Fruit fly (Drosophila melanogaster) whole organism, pupa: ENCODE data around the gene CG5934.
A peak's percentile ranks its signal among the peaks of the same experiment; 100 is the strongest.

Source experiments
- CG10348 ChIP-seq: fragments of 200-800 bp; sonication (Bioruptor generic); IDR thresholded peaks from 2 replicates; pipeline ENCODE4 v1.3.6; 2022; ENCODE audit warnings: missing biosample characterization, missing genetic modification characterization
- CG12605 ChIP-seq: fragments of 200-800 bp; sonication (Bioruptor generic); IDR thresholded peaks from 2 replicates; pipeline ENCODE4 v1.3.6; 2022; ENCODE audit warnings: missing biosample characterization, missing genetic modification characterization
- CG13204 ChIP-seq: fragments of 200-800 bp; sonication (Bioruptor generic); optimal IDR thresholded peaks from 2 replicates; lab custom pipeline; 2018; ENCODE audit warnings: missing biosample characterization, mild to moderate bottlenecking, missing genetic modification characterization, moderate library complexity
- CG14655 ChIP-seq: fragments of 200-800 bp; sonication (Bioruptor generic); optimal IDR thresholded peaks from 3 replicates; lab custom pipeline; 2017; ENCODE audit warnings: mild to moderate bottlenecking, missing biosample characterization, missing genetic modification reagents, missing genetic modification characterization
- CG15710 ChIP-seq: fragments of 200-800 bp; sonication (Bioruptor generic); optimal IDR thresholded peaks from 2 replicates; lab custom pipeline; 2018; ENCODE audit warnings: missing biosample characterization, mild to moderate bottlenecking, missing genetic modification characterization, moderate library complexity
- CG17806 ChIP-seq: fragments of 200-800 bp; sonication (Bioruptor generic); optimal IDR thresholded peaks from 2 replicates; lab custom pipeline; 2018; ENCODE audit warnings: missing biosample characterization, mild to moderate bottlenecking, missing genetic modification characterization, moderate library complexity
- CG32121 ChIP-seq: fragments of 200-800 bp; sonication (Bioruptor generic); IDR thresholded peaks from 2 replicates; pipeline ENCODE4 v1.3.6; 2022; ENCODE audit warnings: missing biosample characterization, missing genetic modification characterization
- CG34367 ChIP-seq: fragments of 200-800 bp; sonication (Bioruptor generic); optimal IDR thresholded peaks from 2 replicates; lab custom pipeline; 2018; ENCODE audit warnings: missing biosample characterization, mild to moderate bottlenecking, missing genetic modification characterization
- CG4496 ChIP-seq: fragments of 200-800 bp; sonication (Bioruptor generic); IDR thresholded peaks from 3 replicates; pipeline ENCODE4 v1.3.6; 2022; ENCODE audit warnings: missing biosample characterization, missing genetic modification characterization
- CG8159 ChIP-seq: fragments of 200-800 bp; sonication (Bioruptor generic); optimal IDR thresholded peaks from 3 replicates; lab custom pipeline; 2018; ENCODE audit warnings: missing biosample characterization, mild to moderate bottlenecking, missing genetic modification characterization, moderate library complexity
- CG8301 ChIP-seq: fragments of 200-800 bp; sonication (Bioruptor generic); optimal IDR thresholded peaks from 2 replicates; lab custom pipeline; 2018; ENCODE audit warnings: missing biosample characterization, mild to moderate bottlenecking, missing genetic modification characterization
- CG9948 ChIP-seq: fragments of 200-800 bp; sonication (Bioruptor generic); optimal IDR thresholded peaks from 2 replicates; lab custom pipeline; 2018; ENCODE audit warnings: missing biosample characterization, mild to moderate bottlenecking, missing genetic modification characterization, moderate library complexity
- D1 ChIP-seq: fragments of 200-800 bp; sonication (Bioruptor generic); optimal IDR thresholded peaks from 2 replicates; lab custom pipeline; 2018; ENCODE audit warnings: missing biosample characterization, mild to moderate bottlenecking, missing genetic modification characterization, moderate library complexity
- EcR ChIP-seq: fragments of 200-800 bp; sonication (Bioruptor generic); optimal IDR thresholded peaks from 3 replicates; lab custom pipeline; 2019; ENCODE audit warnings: missing biosample characterization, missing genetic modification characterization, mild to moderate bottlenecking, moderate library complexity, missing genetic modification reagents
- Ets98B ChIP-seq: fragments of 200-800 bp; sonication (Bioruptor generic); IDR thresholded peaks from 2 replicates; pipeline ENCODE4 v1.3.6; 2022; ENCODE audit warnings: missing biosample characterization, missing genetic modification characterization
- Pif1A ChIP-seq: fragments of 200-800 bp; sonication (Bioruptor generic); optimal IDR thresholded peaks from 3 replicates; lab custom pipeline; 2016; ENCODE audit warnings: missing biosample characterization, missing genetic modification characterization
- Pif1B ChIP-seq: fragments of 200-800 bp; sonication (Bioruptor generic); optimal IDR thresholded peaks from 3 replicates; lab custom pipeline; 2016; ENCODE audit warnings: missing biosample characterization, missing genetic modification characterization
- Snoo ChIP-seq: fragments of 200-800 bp; sonication (Bioruptor generic); optimal IDR thresholded peaks from 3 replicates; lab custom pipeline; 2017; ENCODE audit warnings: missing biosample characterization, mild to moderate bottlenecking, missing genetic modification characterization, inconsistent platforms
- fd96Ca ChIP-seq: fragments of 200-800 bp; sonication (Bioruptor generic); IDR thresholded peaks from 3 replicates; pipeline ENCODE4 v1.3.6; 2022; ENCODE audit warnings: missing biosample characterization, missing genetic modification characterization
- gl ChIP-seq: fragments of 200-800 bp; sonication (Bioruptor generic); optimal IDR thresholded peaks from 2 replicates; lab custom pipeline; 2018; ENCODE audit warnings: missing biosample characterization, mild to moderate bottlenecking, missing genetic modification characterization
- rn ChIP-seq: fragments of 200-800 bp; sonication (Bioruptor generic); IDR thresholded peaks from 2 replicates; pipeline ENCODE4 v1.3.6; 2022; ENCODE audit warnings: missing biosample characterization, missing genetic modification characterization

The CG5934 gene

DNA sequence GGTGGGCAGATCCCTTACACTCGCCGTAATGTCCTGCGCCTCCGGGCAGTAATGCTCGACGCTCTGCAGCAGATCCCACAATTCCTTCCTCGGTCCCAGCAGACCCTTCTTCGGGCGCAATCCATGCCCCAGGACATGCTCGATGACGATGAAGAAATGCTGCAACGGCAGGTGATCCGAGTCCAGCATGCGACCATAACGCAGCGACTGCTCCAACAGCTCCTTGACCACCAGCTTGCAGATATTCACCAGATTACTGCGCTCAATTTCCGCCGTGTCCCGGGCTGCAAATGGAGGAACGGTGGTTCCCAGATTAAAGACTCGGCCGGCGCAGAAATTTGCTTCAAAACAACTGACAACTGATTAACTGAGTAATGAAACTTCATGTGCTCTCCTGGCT lies 40.1 kb upstream of the CG5934 start, which contains the start of gene CG31068:
TSS of gene CG31068 (plus strand) at position 301 of the 400 bp plus-strand sequence.
- TF ChIP-seq CG8159 (tag; lab: Kevin White, UChicago) (no peak), CG4496 (no peak), CG9948 (no peak), fd96Ca (GFP tag; lab: Robert Waterston, UW) (no peak), CG32121 (GFP tag; lab: Robert Waterston, UW) (no peak), Pif1A (GFP tag; lab: Kevin White, UChicago) (no peak), EcR (GFP tag; lab: Kevin White, UChicago) (no peak), Ets98B (GFP tag; lab: Robert Waterston, UW) (no peak), CG15710 (no peak), Snoo (tag; lab: Kevin White, UChicago) (no peak), CG8301 (tag; lab: Kevin White, UChicago) (no peak), D1 (tag; lab: Kevin White, UChicago) (no peak), CG34367 (tag; lab: Kevin White, UChicago) (no peak), Pif1B (GFP tag; lab: Kevin White, UChicago) (no peak), CG13204 (GFP tag; lab: Kevin White, UChicago) (no peak), gl (tag; lab: Kevin White, UChicago) (no peak), rn (GFP tag; lab: Robert Waterston, UW) (no peak), CG17806 (tag; lab: Kevin White, UChicago) (no peak)

DNA sequence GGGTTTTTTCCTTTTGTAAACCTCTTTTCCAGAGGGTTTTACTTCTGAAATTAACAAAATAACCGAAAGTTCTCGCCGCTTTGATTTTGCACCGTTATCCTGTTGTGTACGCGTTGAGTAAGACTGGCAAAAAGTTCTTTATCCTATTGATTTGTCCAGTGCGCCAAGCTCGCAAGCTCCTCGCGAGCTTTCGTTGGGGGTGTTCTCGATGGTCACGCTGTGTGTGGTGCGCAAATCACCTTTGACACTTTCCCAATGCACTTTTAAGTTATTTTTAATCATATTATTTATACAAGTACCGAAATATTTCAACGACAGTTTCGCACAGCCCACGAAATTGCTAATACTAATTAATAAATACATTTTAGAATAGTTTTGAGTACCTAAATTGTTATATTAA lies 35.5 kb upstream of the CG5934 start:
- TF ChIP-seq CG8301 (tag; lab: Kevin White, UChicago) (no peak), rn (GFP tag; lab: Robert Waterston, UW) (no peak), CG13204 (GFP tag; lab: Kevin White, UChicago) (no peak), Pif1B (GFP tag; lab: Kevin White, UChicago) (no peak), CG17806 (tag; lab: Kevin White, UChicago) (no peak), Snoo (tag; lab: Kevin White, UChicago) (no peak), CG15710 (no peak), CG12605 (no peak)

DNA sequence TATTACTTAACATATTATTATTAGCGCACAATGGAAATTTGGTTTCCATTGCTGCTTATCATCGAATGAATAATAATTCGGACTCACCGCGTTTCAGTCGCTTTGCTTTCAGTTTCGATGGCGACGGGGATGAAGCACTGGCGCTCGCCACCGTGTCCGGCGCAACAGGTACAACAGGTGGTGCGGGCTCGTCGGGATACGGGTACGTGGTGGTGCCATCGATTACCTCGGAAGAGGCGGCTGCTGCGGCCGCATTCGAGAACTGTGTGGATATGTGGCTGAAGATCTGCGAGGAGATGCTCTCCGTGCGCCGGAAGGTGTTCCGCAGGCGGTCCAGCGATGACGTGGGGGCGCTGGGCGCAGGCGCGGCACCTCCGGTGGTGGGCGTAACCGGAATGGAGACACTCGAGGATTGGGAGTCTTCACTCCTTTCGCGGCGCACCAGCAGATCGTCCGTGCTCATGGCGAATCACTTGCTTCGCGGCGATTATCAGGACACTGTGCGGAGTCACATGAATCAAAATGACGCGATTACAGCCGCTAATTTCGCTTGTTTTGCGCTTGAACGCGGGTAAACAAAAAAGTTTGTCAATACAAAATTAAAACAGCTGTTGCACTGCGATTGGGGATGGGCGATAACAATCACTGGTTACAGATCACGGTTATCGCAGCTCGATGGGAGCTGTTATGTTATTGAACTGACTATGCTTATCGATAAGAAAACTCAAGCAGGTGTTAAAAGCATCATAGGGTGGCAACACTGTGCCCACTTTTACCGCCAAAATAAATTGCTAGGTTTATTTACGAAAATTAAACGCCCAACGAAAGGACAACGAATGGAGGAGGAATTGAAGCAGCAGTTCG lies 34.8 kb upstream of the CG5934 start, which contains the start of the genes CG31064 and PolA2:
TSS of gene CG31064 (minus strand) at position 648 of the 864 bp plus-strand sequence.
TSS of gene PolA2 (plus strand) at position 726 of the 864 bp plus-strand sequence.
- TF ChIP-seq CG4496: 0 out of 3 replicates have a peak, but pooled peaks have one; percentile 15
- no peak for TF ChIP-seq CG8159 (tag; lab: Kevin White, UChicago)
- 0 out of 2 replicates have a peak, but pooled peaks have one; percentile 6 for TF ChIP-seq CG12605

DNA sequence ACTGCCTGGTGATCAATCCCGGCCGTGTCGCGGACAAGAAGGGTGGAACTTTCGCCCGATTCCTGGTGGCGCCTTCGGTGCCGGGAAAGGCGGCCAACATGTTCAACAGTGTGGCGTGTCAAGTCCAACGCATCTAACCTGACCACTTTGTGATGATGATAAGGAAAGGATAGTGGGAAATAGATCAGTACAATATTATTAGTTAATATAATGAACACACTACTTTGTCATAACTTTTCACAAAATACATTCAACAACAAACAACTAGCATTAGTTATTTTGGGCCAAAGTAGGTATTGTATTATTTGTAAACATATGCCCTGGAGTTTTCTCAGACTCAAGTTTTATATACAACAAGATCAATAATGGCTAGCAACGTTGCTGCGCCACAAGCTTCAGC lies 32.5 kb upstream of the CG5934 start, which contains the start of gene CG17991:
TSS of gene CG17991 (plus strand) at position 301 of the 400 bp plus-strand sequence.
- TF ChIP-seq CG17806 (tag; lab: Kevin White, UChicago) (no peak), Ets98B (GFP tag; lab: Robert Waterston, UW) (no peak), Pif1A (GFP tag; lab: Kevin White, UChicago) (no peak), CG15710 (no peak), Snoo (tag; lab: Kevin White, UChicago) (no peak), CG12605 (no peak), CG14655 (GFP tag; lab: Kevin White, UChicago) (no peak), D1 (tag; lab: Kevin White, UChicago) (no peak), CG13204 (GFP tag; lab: Kevin White, UChicago) (no peak), CG32121 (GFP tag; lab: Robert Waterston, UW) (no peak), gl (tag; lab: Kevin White, UChicago) (no peak), EcR (GFP tag; lab: Kevin White, UChicago) (no peak), CG8301 (tag; lab: Kevin White, UChicago) (no peak)

DNA sequence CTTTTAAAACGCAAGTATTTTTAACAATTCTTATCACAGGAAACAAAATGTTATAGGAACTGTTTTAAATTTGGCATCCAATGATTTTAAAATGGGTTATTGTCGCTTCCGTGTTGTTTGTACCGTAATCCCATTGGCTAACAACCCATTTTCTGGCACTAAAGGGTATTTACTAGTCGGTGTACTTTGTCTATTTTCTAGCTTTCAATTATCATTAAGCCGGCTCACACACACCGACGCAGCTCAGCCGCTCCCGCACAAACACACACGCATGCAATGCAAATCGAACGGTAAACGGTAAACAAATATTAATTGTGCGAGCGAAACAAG lies 29.1 kb upstream of the CG5934 start:
- TF ChIP-seq Ets98B (GFP tag; lab: Robert Waterston, UW): no peak
- TF ChIP-seq CG34367 (tag; lab: Kevin White, UChicago): no peak
- TF ChIP-seq CG12605: no peak

DNA sequence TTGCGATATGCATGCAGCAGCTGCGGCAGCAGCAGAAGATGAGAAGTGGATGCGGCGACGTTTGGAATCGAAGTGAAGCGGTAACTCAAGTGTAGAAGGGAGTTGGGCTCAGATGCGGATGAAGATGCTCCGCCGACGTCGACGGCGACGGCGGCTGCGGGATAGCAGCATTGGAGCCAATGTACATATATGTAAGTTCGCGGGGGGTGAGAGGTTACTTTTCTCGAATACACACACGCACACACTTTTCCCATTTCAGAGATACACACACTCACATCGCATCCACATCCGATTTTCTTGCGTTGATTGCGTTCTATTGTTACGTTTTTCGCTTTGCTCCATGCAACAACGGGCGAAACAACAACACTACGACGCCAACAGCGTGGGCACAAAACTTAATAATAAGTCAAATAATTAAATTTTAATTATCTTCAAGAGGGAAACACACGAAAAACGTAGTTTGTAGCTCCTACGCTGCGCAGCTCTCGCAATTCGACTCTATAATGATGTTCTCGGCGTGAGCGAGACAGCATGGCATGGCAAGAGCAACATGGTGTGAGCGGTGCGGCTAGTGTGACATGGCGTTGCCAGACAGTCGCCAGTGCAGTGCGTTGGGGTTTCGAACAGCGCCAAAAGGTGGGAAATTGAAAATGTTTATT lies 28.6 kb upstream of the CG5934 start, which contains the start of gene CG18766:
TSS of gene CG18766 (minus strand) at position 508 of the 659 bp plus-strand sequence.
- TF ChIP-seq CG14655 (GFP tag; lab: Kevin White, UChicago) (no peak), CG8159 (tag; lab: Kevin White, UChicago) (no peak), CG9948 (no peak), Snoo (tag; lab: Kevin White, UChicago) (peak; percentile 26), Pif1B (GFP tag; lab: Kevin White, UChicago) (peak; percentile 41), CG4496 (no peak), CG17806 (tag; lab: Kevin White, UChicago) (no peak), CG34367 (tag; lab: Kevin White, UChicago) (no peak), Ets98B (GFP tag; lab: Robert Waterston, UW) (peak; percentile 24; the same call in 1 of the 2 replicates), D1 (tag; lab: Kevin White, UChicago) (no peak), CG8301 (tag; lab: Kevin White, UChicago) (no peak), rn (GFP tag; lab: Robert Waterston, UW) (no peak), CG15710 (no peak), CG12605 (no peak), EcR (GFP tag; lab: Kevin White, UChicago) (peak; percentile 54), CG32121 (GFP tag; lab: Robert Waterston, UW) (no peak), CG13204 (GFP tag; lab: Kevin White, UChicago) (peak; percentile 82), gl (tag; lab: Kevin White, UChicago) (peak; percentile 26), fd96Ca (GFP tag; lab: Robert Waterston, UW) (0 out of 3 replicates have a peak, but pooled peaks have one; percentile 17), Pif1A (GFP tag; lab: Kevin White, UChicago) (no peak), CG10348 (no peak)
